Fruit fly (Drosophila melanogaster) whole organism, prepupa: ENCODE results near the gene CG10804.

Experiments
- Blimp-1 ChIP-seq: fragments of 200-800 bp; sonication (Bioruptor generic); optimal IDR thresholded peaks from 3 replicates; lab custom pipeline; 2017; ENCODE audit warnings: missing biosample characterization, missing genetic modification characterization, mild to moderate bottlenecking, moderate library complexity, missing genetic modification reagents
- CG10631 ChIP-seq: fragments of 200-800 bp; sonication (Bioruptor generic); optimal IDR thresholded peaks from 2 replicates; lab custom pipeline; 2016; ENCODE audit warnings: missing biosample characterization, missing genetic modification characterization
- CG10669 ChIP-seq: fragments of 200-800 bp; sonication (Bioruptor generic); optimal IDR thresholded peaks from 3 replicates; lab custom pipeline; 2018; ENCODE audit warnings: missing biosample characterization, mild to moderate bottlenecking, missing genetic modification characterization, moderate library complexity
- CG11294 ChIP-seq: fragments of 200-800 bp; sonication (Bioruptor generic); IDR thresholded peaks from 2 replicates; pipeline ENCODE4 v1.3.6; 2022; ENCODE audit warnings: missing biosample characterization, missing genetic modification characterization
- CG11762 ChIP-seq: fragments of 200-800 bp; sonication (Bioruptor generic); optimal IDR thresholded peaks from 3 replicates; lab custom pipeline; 2016; ENCODE audit warnings: missing biosample characterization, missing genetic modification characterization; ENCODE audit not compliant: insufficient read depth
- CG11902 ChIP-seq: fragments of 200-800 bp; sonication (Bioruptor generic); optimal IDR thresholded peaks from 3 replicates; lab custom pipeline; 2016; ENCODE audit warnings: missing biosample characterization, missing genetic modification characterization
- CG1621 ChIP-seq: fragments of 200-800 bp; sonication (Bioruptor generic); optimal IDR thresholded peaks from 3 replicates; lab custom pipeline; 2018; ENCODE audit warnings: missing biosample characterization, mild to moderate bottlenecking, missing genetic modification characterization
- CG31627 ChIP-seq: fragments of 200-800 bp; sonication (Bioruptor generic); optimal IDR thresholded peaks from 3 replicates; lab custom pipeline; 2016; ENCODE audit warnings: missing biosample characterization, missing genetic modification characterization
- CG32006 ChIP-seq: fragments of 200-800 bp; sonication (Bioruptor generic); optimal IDR thresholded peaks from 3 replicates; lab custom pipeline; 2017; ENCODE audit warnings: missing biosample characterization, mild to moderate bottlenecking, missing genetic modification characterization
- CG34406 ChIP-seq: fragments of 200-800 bp; sonication (Bioruptor generic); optimal IDR thresholded peaks from 3 replicates; lab custom pipeline; 2016; ENCODE audit warnings: missing biosample characterization, missing genetic modification characterization
- CG3919 ChIP-seq: fragments of 200-800 bp; sonication (Bioruptor generic); optimal IDR thresholded peaks from 3 replicates; lab custom pipeline; 2016; ENCODE audit warnings: missing biosample characterization, missing genetic modification characterization
- CG4318 ChIP-seq: fragments of 200-800 bp; sonication (Bioruptor generic); optimal IDR thresholded peaks from 3 replicates; lab custom pipeline; 2017; ENCODE audit warnings: missing biosample characterization, mild to moderate bottlenecking, missing genetic modification characterization
- CG6163 ChIP-seq: fragments of 200-800 bp; sonication (Bioruptor generic); IDR thresholded peaks from 3 replicates; pipeline ENCODE4 v1.3.6; 2022; ENCODE audit warnings: missing biosample characterization, missing genetic modification characterization
- CG6276 ChIP-seq: fragments of 200-800 bp; sonication (Bioruptor generic); optimal IDR thresholded peaks from 2 replicates; lab custom pipeline; 2017; ENCODE audit warnings: missing biosample characterization, mild to moderate bottlenecking, missing genetic modification characterization
- CG6792 ChIP-seq: fragments of 200-800 bp; sonication (Bioruptor generic); optimal IDR thresholded peaks from 3 replicates; lab custom pipeline; 2016; ENCODE audit warnings: missing biosample characterization, missing genetic modification characterization
- CG6808 ChIP-seq: fragments of 200-800 bp; sonication (Bioruptor generic); optimal IDR thresholded peaks from 3 replicates; lab custom pipeline; 2017; ENCODE audit warnings: missing biosample characterization, missing genetic modification characterization, mild to moderate bottlenecking, moderate library complexity, missing genetic modification reagents
- CG6854 ChIP-seq: fragments of 200-800 bp; sonication (Bioruptor generic); optimal IDR thresholded peaks from 2 replicates; lab custom pipeline; 2017; ENCODE audit warnings: missing biosample characterization, mild to moderate bottlenecking, missing genetic modification characterization
- CG7368 ChIP-seq: fragments of 200-800 bp; sonication (Bioruptor generic); optimal IDR thresholded peaks from 3 replicates; lab custom pipeline; 2016; ENCODE audit warnings: missing biosample characterization, missing genetic modification characterization
- CG8119 ChIP-seq: fragments of 200-800 bp; sonication (Bioruptor generic); IDR thresholded peaks from 3 replicates; pipeline ENCODE4 v1.3.6; 2022; ENCODE audit warnings: missing biosample characterization, missing genetic modification characterization
- CG8319 ChIP-seq: fragments of 200-800 bp; sonication (Bioruptor generic); optimal IDR thresholded peaks from 3 replicates; lab custom pipeline; 2016; ENCODE audit warnings: missing biosample characterization, missing genetic modification characterization
- CG8632 ChIP-seq: fragments of 200-800 bp; sonication (Bioruptor generic); optimal IDR thresholded peaks from 3 replicates; lab custom pipeline; 2016; ENCODE audit warnings: missing biosample characterization, missing genetic modification characterization
- CG9139 ChIP-seq: fragments of 200-800 bp; sonication (Bioruptor generic); optimal IDR thresholded peaks from 3 replicates; lab custom pipeline; 2017; ENCODE audit warnings: missing biosample characterization, mild to moderate bottlenecking, missing genetic modification characterization
- Eip75B ChIP-seq: fragments of 200-800 bp; sonication (Bioruptor generic); optimal IDR thresholded peaks from 3 replicates; lab custom pipeline; 2016; ENCODE audit warnings: missing biosample characterization, missing genetic modification characterization
- Eip78C ChIP-seq: fragments of 200-800 bp; sonication (Bioruptor generic); peaks from one replicate; lab custom pipeline; 2016; ENCODE audit warnings: missing biosample characterization, missing genetic modification characterization
- Eip93F ChIP-seq: fragments of 200-800 bp; sonication (Bioruptor generic); optimal IDR thresholded peaks from 2 replicates; lab custom pipeline; 2016; ENCODE audit warnings: missing biosample characterization, mild to moderate bottlenecking, missing genetic modification characterization
- Ets21C ChIP-seq: fragments of 200-800 bp; sonication (Bioruptor generic); optimal IDR thresholded peaks from 3 replicates; lab custom pipeline; 2016; ENCODE audit warnings: missing biosample characterization, missing genetic modification characterization
- Ets96B ChIP-seq: fragments of 200-800 bp; optimal IDR thresholded peaks from 2 replicates; lab custom pipeline; 2019; ENCODE audit warnings: missing biosample characterization, mild to moderate bottlenecking, missing genetic modification characterization, moderate library complexity
- Gug ChIP-seq: fragments of 200-800 bp; sonication (Bioruptor generic); IDR thresholded peaks from 2 replicates; pipeline ENCODE4 v1.3.6; 2022; ENCODE audit warnings: missing biosample characterization, missing genetic modification characterization
- Lpt ChIP-seq: fragments of 200-800 bp; sonication (Bioruptor generic); optimal IDR thresholded peaks from 3 replicates; lab custom pipeline; 2016; ENCODE audit warnings: missing biosample characterization, missing genetic modification characterization
- Met ChIP-seq: fragments of 200-800 bp; sonication (Bioruptor generic); optimal IDR thresholded peaks from 3 replicates; lab custom pipeline; 2016; ENCODE audit warnings: missing biosample characterization, missing genetic modification characterization
- OdsH ChIP-seq: fragments of 200-800 bp; sonication (Bioruptor generic); optimal IDR thresholded peaks from 3 replicates; lab custom pipeline; 2016; ENCODE audit warnings: missing biosample characterization, missing genetic modification characterization
- Smox ChIP-seq: fragments of 200-800 bp; sonication (Bioruptor generic); optimal IDR thresholded peaks from 3 replicates; lab custom pipeline; 2016; ENCODE audit warnings: missing biosample characterization, missing genetic modification characterization
- Sox102F ChIP-seq: fragments of 200-800 bp; sonication (Bioruptor generic); optimal IDR thresholded peaks from 2 replicates; lab custom pipeline; 2016; ENCODE audit warnings: missing biosample characterization, mild to moderate bottlenecking, missing genetic modification characterization
- Sox14 ChIP-seq: fragments of 200-800 bp; sonication (Bioruptor generic); optimal IDR thresholded peaks from 3 replicates; lab custom pipeline; 2016; ENCODE audit warnings: missing biosample characterization, missing genetic modification characterization
- Sox15 ChIP-seq: fragments of 200-800 bp; sonication (Bioruptor generic); optimal IDR thresholded peaks from 3 replicates; lab custom pipeline; 2016; ENCODE audit warnings: missing biosample characterization, missing genetic modification characterization
- achi ChIP-seq: fragments of 200-800 bp; sonication (Bioruptor generic); optimal IDR thresholded peaks from 3 replicates; lab custom pipeline; 2016; ENCODE audit warnings: missing biosample characterization, missing genetic modification characterization
- acj6 ChIP-seq: fragments of 200-800 bp; sonication (Bioruptor generic); optimal IDR thresholded peaks from 3 replicates; lab custom pipeline; 2016; ENCODE audit warnings: missing biosample characterization, missing genetic modification characterization
- cyc ChIP-seq: fragments of 200-800 bp; sonication (Bioruptor generic); optimal IDR thresholded peaks from 3 replicates; lab custom pipeline; 2016; ENCODE audit warnings: missing biosample characterization, missing genetic modification characterization
- dac ChIP-seq: fragments of 200-800 bp; sonication (Bioruptor generic); optimal IDR thresholded peaks from 2 replicates; lab custom pipeline; 2017; ENCODE audit warnings: missing biosample characterization, mild to moderate bottlenecking, missing genetic modification characterization
- eg ChIP-seq: fragments of 200-800 bp; sonication (Bioruptor generic); IDR thresholded peaks from 3 replicates; pipeline ENCODE4 v1.3.6; 2022; ENCODE audit warnings: missing biosample characterization, missing genetic modification characterization
- esn ChIP-seq: fragments of 200-800 bp; sonication (Bioruptor generic); optimal IDR thresholded peaks from 2 replicates; lab custom pipeline; 2016; ENCODE audit warnings: missing biosample characterization, mild to moderate bottlenecking, missing genetic modification characterization, moderate library complexity
- fd59A ChIP-seq: fragments of 200-800 bp; sonication (Bioruptor generic); optimal IDR thresholded peaks from 2 replicates; lab custom pipeline; 2017; ENCODE audit warnings: missing biosample characterization, mild to moderate bottlenecking, missing genetic modification characterization, missing genetic modification reagents
- fd85E ChIP-seq: fragments of 200-800 bp; sonication (Bioruptor generic); optimal IDR thresholded peaks from 3 replicates; lab custom pipeline; 2016; ENCODE audit warnings: missing biosample characterization, missing genetic modification characterization
- fkh ChIP-seq: fragments of 200-800 bp; sonication (Bioruptor generic); optimal IDR thresholded peaks from 3 replicates; lab custom pipeline; 2017; ENCODE audit warnings: missing biosample characterization, mild to moderate bottlenecking, missing genetic modification characterization, moderate library complexity
- net ChIP-seq: fragments of 200-800 bp; sonication (Bioruptor generic); optimal IDR thresholded peaks from 3 replicates; lab custom pipeline; 2016; ENCODE audit warnings: missing biosample characterization, missing genetic modification characterization
- pdm3 ChIP-seq: fragments of 200-800 bp; sonication (Bioruptor generic); optimal IDR thresholded peaks from 3 replicates; lab custom pipeline; 2016; ENCODE audit warnings: missing biosample characterization, missing genetic modification characterization
- salr ChIP-seq, 2 experiments: fragments of 200-800 bp; sonication (Bioruptor generic); optimal IDR thresholded peaks; 3 replicates each; lab custom pipeline; 2016 to 2018; ENCODE audit warnings: missing biosample characterization in 2 of 2, missing genetic modification characterization in 2 of 2, mild to moderate bottlenecking in 1 of 2
- ss ChIP-seq, 2 experiments: fragments of 200-800 bp; sonication (Bioruptor generic); optimal IDR thresholded peaks; 2 replicates in 1 of 2; 3 replicates in 1 of 2; lab custom pipeline; 2017 to 2018; ENCODE audit warnings: mild to moderate bottlenecking in 2 of 2, missing biosample characterization in 2 of 2, missing genetic modification characterization in 2 of 2, moderate library complexity in 1 of 2
- svp ChIP-seq: fragments of 200-800 bp; sonication (Bioruptor generic); peaks from one replicate; lab custom pipeline; 2016; ENCODE audit warnings: missing biosample characterization, missing genetic modification characterization
- vri ChIP-seq: fragments of 200-800 bp; sonication (Bioruptor generic); optimal IDR thresholded peaks from 3 replicates; lab custom pipeline; 2016; ENCODE audit warnings: missing biosample characterization, mild to moderate bottlenecking, missing genetic modification characterization

CG10804 gene

dm6 chrX:3429952-3430351 lies 52.2 kb downstream of the CG10804 start:
- TF ChIP-seq fkh: peak; percentile 46
- no peak for TF ChIP-seq achi
- TF ChIP-seq acj6 (GFP tag; lab: Kevin White, UChicago): no peak
- TF ChIP-seq, all 60 proteins: peak for 1

- TF ChIP-seq dac (GFP tag; lab: Kevin White, UChicago) (peak; percentile 46), cyc (GFP tag; lab: Kevin White, UChicago) (peak; percentile 90), Eip75B (GFP tag; lab: Kevin White, UChicago) (peak; percentile 96), Eip78C (GFP tag; lab: Kevin White, UChicago) (peak; percentile 98), CG11902 (GFP tag; lab: Kevin White, UChicago) (peak; percentile 75), svp (GFP tag; lab: Kevin White, UChicago) (peak; percentile 96), Sox14 (GFP tag; lab: Kevin White, UChicago) (peak; percentile 94), vri (GFP tag; lab: Kevin White, UChicago) (peak; percentile 95), Ets96B (tag; lab: Kevin White, UChicago) (peak; percentile 88), CG6808 (GFP tag; lab: Kevin White, UChicago) (peak; percentile 84), Eip93F (GFP tag; lab: Kevin White, UChicago) (peak; percentile 78), CG8119 (GFP tag; lab: Robert Waterston, UW) (peak; percentile 86), net (peak; percentile 91), CG9139 (GFP tag; lab: Kevin White, UChicago) (peak; percentile 82), Sox15 (peak; percentile 88), CG8319 (GFP tag; lab: Kevin White, UChicago) (peak; percentile 76), fd85E (GFP tag; lab: Kevin White, UChicago) (no peak), OdsH (peak; percentile 94), pdm3 (GFP tag; lab: Kevin White, UChicago) (peak; percentile 96), Lpt (GFP tag; lab: Kevin White, UChicago) (peak; percentile 84), CG6792 (GFP tag; lab: Kevin White, UChicago) (peak; percentile 95), CG6854 (GFP tag; lab: Kevin White, UChicago) (peak; percentile 5), Met (GFP tag; lab: Kevin White, UChicago) (peak; percentile 91), CG11294 (GFP tag; lab: Robert Waterston, UW) (peak; percentile 41), fkh (no peak), CG4318 (peak; percentile 74), Sox102F (GFP tag; lab: Kevin White, UChicago) (peak; percentile 97), CG32006 (GFP tag; lab: Kevin White, UChicago) (peak; percentile 86), fd59A (GFP tag; lab: Kevin White, UChicago) (peak; percentile 85), esn (peak; percentile 97), CG8632 (GFP tag; lab: Kevin White, UChicago) (peak; percentile 89), eg (peak; percentile 69; the same call in 2 of the 3 replicates), CG7368 (GFP tag; lab: Kevin White, UChicago) (peak; percentile 89), ss (GFP tag; optimal IDR thresholded peaks at IDR 0.05; lab: Kevin White, UChicago) (peak; percentile 93 to 94), Blimp-1 (GFP tag; lab: Kevin White, UChicago) (peak; percentile 82), salr (GFP tag; optimal IDR thresholded peaks at IDR 0.05; lab: Kevin White, UChicago) (peak; percentile 72 to 81), CG11762 (GFP tag; lab: Kevin White, UChicago) (peak; percentile 72), Ets21C (peak; percentile 91), CG3919 (GFP tag; lab: Kevin White, UChicago) (peak; percentile 91), CG10669 (GFP tag; lab: Kevin White, UChicago) (peak; percentile 87), CG10631 (GFP tag; lab: Kevin White, UChicago) (peak; percentile 95), CG1621 (tag; lab: Kevin White, UChicago) (peak; percentile 87), CG6163 (peak; percentile 94), acj6 (GFP tag; lab: Kevin White, UChicago) (peak; percentile 96), Smox (GFP tag; lab: Kevin White, UChicago) (peak; percentile 95), CG34406 (GFP tag; lab: Kevin White, UChicago) (peak; percentile 94), CG6276 (peak; percentile 33), CG31627 (GFP tag; lab: Kevin White, UChicago) (peak; percentile 96), Gug (peak; percentile 77), achi (peak; percentile 94)
These were observed 54.5 kb downstream of the CG10804 start for dm6 chrX:3427614-3427965.
